Fruit fly (Drosophila melanogaster): ENCODE data around the gene CG15717.

- no peak for TF ChIP-seq rgr (GFP tag; optimal IDR thresholded peaks at IDR 0.05)
- no peak for TF ChIP-seq HLH106 (tag; optimal IDR thresholded peaks at IDR 0.05)
- TF ChIP-seq sage (GFP tag; optimal IDR thresholded peaks at IDR 0.05), result no peak
- no peak for TF ChIP-seq lola (GFP tag; optimal IDR thresholded peaks at IDR 0.05)
- TF ChIP-seq woc (GFP tag; optimal IDR thresholded peaks at IDR 0.05), result no peak
- no peak for TF ChIP-seq Jra (GFP tag; optimal IDR thresholded peaks at IDR 0.05)
- TF ChIP-seq CrebA (GFP tag; optimal IDR thresholded peaks at IDR 0.05; ENCODE audit: borderline replicate concordance), result no peak
- TF ChIP-seq Vsx2 (GFP tag; optimal IDR thresholded peaks at IDR 0.05; ENCODE audit: partially characterized antibody), result no peak
- TF ChIP-seq dmrt93B (GFP tag; optimal IDR thresholded peaks at IDR 0.05), result no peak
- TF ChIP-seq fru (GFP tag; optimal IDR thresholded peaks at IDR 0.05), result no peak
- no peak for TF ChIP-seq Hr83 (GFP tag; optimal IDR thresholded peaks at IDR 0.05; ENCODE audit: poor library complexity, severe bottlenecking)
- TF ChIP-seq CG32264 (GFP tag; optimal IDR thresholded peaks at IDR 0.05), result no peak
Measured at dm6 chrX:13125559-13125958, 3.2 kb upstream of the CG15717 start.
